Worm (Caenorhabditis elegans) whole organism, L4 larva: ENCODE results near the gene chs-2.
A peak's percentile ranks its signal among the peaks of the same experiment; 100 is the strongest.

Source experiments
- F10B5.3 ChIP-seq: sonication (generic microtip); optimal IDR thresholded peaks from 2 replicates; lab custom pipeline; 2016; ENCODE audit warnings: mild to moderate bottlenecking, missing genetic modification characterization, missing compliant biosample characterization
- F26F4.8 ChIP-seq: fragments of 200-800 bp; sonication (Bioruptor generic); conservative IDR thresholded peaks from 2 replicates; pipeline ENCODE4 v1.3.6; 2022; ENCODE audit warnings: missing genetic modification characterization, missing compliant biosample characterization
- F37D6.2 ChIP-seq: sonication (generic microtip); optimal IDR thresholded peaks from 2 replicates; lab custom pipeline; 2016; ENCODE audit warnings: mild to moderate bottlenecking, missing genetic modification characterization, missing compliant biosample characterization
- F44E2.7 ChIP-seq: fragments of 200-800 bp; sonication (Bioruptor generic); IDR thresholded peaks from 2 replicates; pipeline ENCODE4 v2.1.2; 2022; ENCODE audit warnings: missing genetic modification characterization, missing compliant biosample characterization
- T20F7.1 ChIP-seq: fragments of 200-800 bp; sonication (Bioruptor generic); optimal IDR thresholded peaks from 2 replicates; lab custom pipeline; 2018; ENCODE audit warnings: mild to moderate bottlenecking, missing genetic modification characterization, missing compliant biosample characterization
- T26A8.4 ChIP-seq: fragments of 200-800 bp; sonication (Bioruptor generic); IDR thresholded peaks from 2 replicates; pipeline ENCODE4 v1.3.6; 2022; ENCODE audit warnings: missing genetic modification characterization, missing compliant biosample characterization
- Y5F2A.4 ChIP-seq: fragments of 200-800 bp; sonication (Bioruptor generic); optimal IDR thresholded peaks from 2 replicates; lab custom pipeline; 2018; ENCODE audit warnings: mild to moderate bottlenecking, missing genetic modification characterization, missing compliant biosample characterization
- ZK546.5 ChIP-seq, 2 experiments: sonication (generic microtip); optimal IDR thresholded peaks; 2 replicates each; lab custom pipeline; 2017; ENCODE audit warnings: missing biosample characterization in 2 of 2, missing genetic modification characterization in 2 of 2
- arid-1 ChIP-seq: fragments of 200-800 bp; sonication (Bioruptor generic); conservative IDR thresholded peaks from 2 replicates; pipeline ENCODE4 v1.3.6; 2022; ENCODE audit warnings: missing genetic modification reagents, missing genetic modification characterization, missing compliant biosample characterization
- attf-4 ChIP-seq: sonication (generic microtip); optimal IDR thresholded peaks from 3 replicates; lab custom pipeline; 2017; ENCODE audit warnings: missing biosample characterization, missing genetic modification characterization
- ceh-32 ChIP-seq: sonication (generic microtip); optimal IDR thresholded peaks from 2 replicates; lab custom pipeline; 2016; ENCODE audit warnings: mild to moderate bottlenecking, missing genetic modification characterization, missing compliant biosample characterization; ENCODE audit not compliant: poor library complexity
- ceh-82 ChIP-seq: sonication (generic microtip); optimal IDR thresholded peaks from 2 replicates; lab custom pipeline; 2017; ENCODE audit warnings: missing biosample characterization, missing genetic modification characterization
- daf-16 ChIP-seq, 3 experiments: sonication (generic microtip); optimal IDR thresholded peaks; 2 replicates each; lab custom pipeline; 2016 to 2017; ENCODE audit warnings: missing genetic modification characterization in 3 of 3, missing genetic modification reagents in 3 of 3, mild to moderate bottlenecking in 2 of 3, missing compliant biosample characterization in 2 of 3, missing biosample characterization in 1 of 3, moderate library complexity in 1 of 3
- daf-8 ChIP-seq: fragments of 200-800 bp; sonication (Bioruptor generic); IDR thresholded peaks from 2 replicates; pipeline ENCODE4 v1.3.6; 2022; ENCODE audit warnings: missing genetic modification characterization, missing compliant biosample characterization
- dmd-8 ChIP-seq: fragments of 200-800 bp; sonication (Bioruptor generic); IDR thresholded peaks from 2 replicates; pipeline ENCODE4 v1.3.6; 2022; ENCODE audit warnings: missing genetic modification characterization, missing compliant biosample characterization
- duxl-1 ChIP-seq: sonication (generic microtip); optimal IDR thresholded peaks from 2 replicates; lab custom pipeline; 2016; ENCODE audit warnings: mild to moderate bottlenecking, missing genetic modification characterization, moderate library complexity, missing compliant biosample characterization; ENCODE audit not compliant: poor library complexity
- egl-43 ChIP-seq: fragments of 200-800 bp; sonication (Bioruptor generic); IDR thresholded peaks from 2 replicates; pipeline ENCODE4 v1.3.6; 2022; ENCODE audit warnings: missing genetic modification reagents, missing genetic modification characterization, missing compliant biosample characterization
- fkh-10 ChIP-seq: fragments of 150-350 bp; optimal IDR thresholded peaks from 2 replicates; lab custom pipeline; 2014; ENCODE audit warnings: missing biosample characterization, missing genetic modification reagents, missing genetic modification characterization
- gei-8 ChIP-seq: fragments of 200-800 bp; sonication (Bioruptor generic); optimal IDR thresholded peaks from 2 replicates; lab custom pipeline; 2018; ENCODE audit warnings: mild to moderate bottlenecking, missing genetic modification characterization, missing compliant biosample characterization
- hlh-30 ChIP-seq: sonication (generic microtip); optimal IDR thresholded peaks from 2 replicates; lab custom pipeline; 2017; ENCODE audit warnings: antibody characterized with exemption, mild to moderate bottlenecking, missing genetic modification characterization, missing compliant biosample characterization; ENCODE audit not compliant: insufficient read depth
- lim-7 ChIP-seq: fragments of 200-800 bp; sonication (Bioruptor generic); IDR thresholded peaks from 2 replicates; pipeline ENCODE4 v1.3.6; 2022; ENCODE audit warnings: missing genetic modification characterization, missing compliant biosample characterization
- lin-15B ChIP-seq: fragments of 150-350 bp; sonication (generic microtip); optimal IDR thresholded peaks from 3 replicates; lab custom pipeline; 2014; ENCODE audit warnings: missing biosample characterization, missing genetic modification characterization
- lin-29 ChIP-seq: fragments of 200-800 bp; sonication (Bioruptor generic); IDR thresholded peaks from 2 replicates; pipeline ENCODE4 v1.3.6; 2022; ENCODE audit warnings: missing genetic modification reagents, missing genetic modification characterization, missing compliant biosample characterization
- lin-38 ChIP-seq: fragments of 200-800 bp; sonication (Bioruptor generic); IDR thresholded peaks from 2 replicates; pipeline ENCODE4 v1.3.6; 2022; ENCODE audit warnings: missing genetic modification reagents, missing genetic modification characterization, missing compliant biosample characterization
- lir-3 ChIP-seq: sonication (generic microtip); optimal IDR thresholded peaks from 2 replicates; lab custom pipeline; 2016; ENCODE audit warnings: mild to moderate bottlenecking, missing genetic modification characterization, missing compliant biosample characterization
- lsy-2 ChIP-seq, 2 experiments: fragments of 150-350 bp in 1 of 2; sonication (generic microtip) in 1 of 2; optimal IDR thresholded peaks; 2 replicates each; lab custom pipeline; 2014 to 2017; ENCODE audit warnings: missing biosample characterization in 2 of 2, missing genetic modification characterization in 2 of 2
- madf-9 ChIP-seq: fragments of 200-800 bp; sonication (Bioruptor generic); conservative IDR thresholded peaks from 2 replicates; pipeline ENCODE4 v1.3.6; 2022; ENCODE audit warnings: missing genetic modification reagents, missing genetic modification characterization, missing compliant biosample characterization
- mdl-1 ChIP-seq, 2 experiments: fragments of 150-350 bp in 1 of 2; sonication (generic microtip) in 1 of 2; optimal IDR thresholded peaks; 2 replicates each; lab custom pipeline; 2014 to 2017; ENCODE audit warnings: missing biosample characterization in 2 of 2, missing genetic modification characterization in 2 of 2
- mep-1 ChIP-seq: fragments of 150-350 bp; sonication (generic microtip); optimal IDR thresholded peaks from 3 replicates; lab custom pipeline; 2014; ENCODE audit warnings: missing biosample characterization, missing genetic modification characterization
- mes-2 ChIP-seq: sonication (generic microtip); optimal IDR thresholded peaks from 2 replicates; lab custom pipeline; 2016; ENCODE audit warnings: missing genotype, mild to moderate bottlenecking, missing genetic modification characterization, missing compliant biosample characterization; ENCODE audit not compliant: poor library complexity, severe bottlenecking
- mxl-2 ChIP-seq: fragments of 200-800 bp; sonication (Bioruptor generic); conservative IDR thresholded peaks from 2 replicates; pipeline ENCODE4 v1.3.6; 2022; ENCODE audit warnings: missing genetic modification reagents, missing genetic modification characterization, missing compliant biosample characterization
- nhr-10 ChIP-seq: fragments of 150-350 bp; optimal IDR thresholded peaks from 2 replicates; lab custom pipeline; 2014; ENCODE audit warnings: missing biosample characterization, missing genetic modification characterization
- nhr-237 ChIP-seq: sonication (generic microtip); optimal IDR thresholded peaks from 2 replicates; lab custom pipeline; 2017; ENCODE audit warnings: missing biosample characterization, missing genetic modification characterization
- nhr-42 ChIP-seq: fragments of 200-800 bp; sonication (Bioruptor generic); IDR thresholded peaks from 2 replicates; pipeline ENCODE4 v1.3.6; 2022; ENCODE audit warnings: missing genetic modification characterization, missing compliant biosample characterization
- nhr-48 ChIP-seq: sonication (generic microtip); optimal IDR thresholded peaks from 2 replicates; lab custom pipeline; 2016; ENCODE audit warnings: mild to moderate bottlenecking, missing genetic modification characterization, missing compliant biosample characterization
- nhr-6 ChIP-seq: fragments of 150-350 bp; optimal IDR thresholded peaks from 2 replicates; lab custom pipeline; 2014; ENCODE audit warnings: missing biosample characterization, missing genetic modification characterization
- nhr-76 ChIP-seq: fragments of 150-350 bp; optimal IDR thresholded peaks from 2 replicates; lab custom pipeline; 2014; ENCODE audit warnings: missing biosample characterization, missing genetic modification characterization
- php-3 ChIP-seq: fragments of 200-800 bp; sonication (Bioruptor generic); IDR thresholded peaks from 2 replicates; pipeline ENCODE4 v1.3.6; 2022; ENCODE audit warnings: missing genetic modification reagents, missing genetic modification characterization, missing compliant biosample characterization
- rbr-2 ChIP-seq: sonication (generic microtip); optimal IDR thresholded peaks from 2 replicates; lab custom pipeline; 2016; ENCODE audit warnings: missing genotype, missing genetic modification characterization, missing compliant biosample characterization
- snpc-1.2 ChIP-seq: fragments of 200-800 bp; sonication (Bioruptor generic); IDR thresholded peaks from 2 replicates; pipeline ENCODE4 v1.3.6; 2022; ENCODE audit warnings: missing genetic modification reagents, missing genetic modification characterization, missing compliant biosample characterization
- unc-130 ChIP-seq: sonication (generic microtip); optimal IDR thresholded peaks from 2 replicates; lab custom pipeline; 2016; ENCODE audit warnings: missing genetic modification reagents, missing genetic modification characterization, missing compliant biosample characterization
- unc-39 ChIP-seq: sonication (generic microtip); optimal IDR thresholded peaks from 2 replicates; lab custom pipeline; 2017; ENCODE audit warnings: missing biosample characterization, missing genetic modification characterization
- vab-7 ChIP-seq: fragments of 200-800 bp; sonication (Bioruptor generic); IDR thresholded peaks from 2 replicates; pipeline ENCODE4 v1.3.6; 2022; ENCODE audit warnings: missing genetic modification reagents, missing genetic modification characterization, missing compliant biosample characterization
- zip-11 ChIP-seq: fragments of 200-800 bp; sonication (Bioruptor generic); IDR thresholded peaks from 2 replicates; pipeline ENCODE4 v1.3.6; 2022; ENCODE audit warnings: missing genetic modification characterization, missing compliant biosample characterization
- zip-2 ChIP-seq: fragments of 150-350 bp; optimal IDR thresholded peaks from 2 replicates; lab custom pipeline; 2014; ENCODE audit warnings: missing biosample characterization, missing genetic modification characterization
- ztf-7 ChIP-seq: fragments of 150-350 bp; optimal IDR thresholded peaks from 2 replicates; lab custom pipeline; 2014; ENCODE audit warnings: missing biosample characterization, missing genetic modification characterization

Gene chs-2

DNA sequence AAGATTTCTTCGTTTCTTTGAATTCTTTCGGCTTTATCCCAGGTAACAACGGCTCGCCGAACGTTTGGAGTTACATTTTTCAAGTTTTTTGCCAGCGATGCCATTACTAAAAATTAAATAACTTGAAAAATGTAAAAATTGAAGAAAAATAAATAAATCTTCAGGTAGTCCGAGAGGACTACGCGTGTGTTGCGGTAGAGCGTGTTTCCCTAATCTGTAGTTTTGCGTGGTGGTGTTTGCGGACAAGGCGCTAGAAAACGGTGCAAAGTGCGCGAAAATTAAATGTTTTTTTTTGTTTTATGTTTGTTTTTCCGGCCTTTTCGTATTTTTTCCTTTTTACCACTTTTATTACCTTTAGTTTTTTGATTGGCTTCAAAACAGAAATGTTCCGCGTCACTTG is 40.9 kb upstream of the chs-2 start, which contains the start of gene mrpl-28 (continued):
- peak in 1 of 2 experiments; percentile 21 for TF ChIP-seq mdl-1 (tag; optimal IDR thresholded peaks at IDR 0.05; lab: Kevin White, UChicago)
- peak; percentile 59 for TF ChIP-seq nhr-6 (tag; lab: Kevin White, UChicago)
- peak; percentile 88 for TF ChIP-seq T20F7.1 (GFP tag; lab: Kevin White, UChicago)
- peak; percentile 81 for TF ChIP-seq hlh-30 (tag; lab: Kevin White, UChicago)
- TF ChIP-seq lin-38 (GFP tag; lab: Robert Waterston, UW), result peak; percentile 99
- no peak for TF ChIP-seq zip-11
- no peak for TF ChIP-seq zip-2
- TF ChIP-seq php-3 (GFP tag; lab: Robert Waterston, UW), result no peak
- no peak for TF ChIP-seq ceh-82
- peak; percentile 47 for TF ChIP-seq nhr-48 (tag; lab: Kevin White, UChicago)
- peak; percentile 70 for TF ChIP-seq egl-43 (GFP tag; lab: Robert Waterston, UW)
- peak; percentile 92 for TF ChIP-seq T26A8.4 (GFP tag; lab: Robert Waterston, UW)
- TF ChIP-seq lim-7 (GFP tag; lab: Robert Waterston, UW), result no peak
- peak; percentile 87 for TF ChIP-seq duxl-1 (tag; lab: Kevin White, UChicago)
- peak; percentile 90 for TF ChIP-seq rbr-2
- no peak for TF ChIP-seq unc-39 (tag; lab: Kevin White, UChicago)
- no peak for TF ChIP-seq F44E2.7
- peak; percentile 60 to 95 for TF ChIP-seq lsy-2 (tag; optimal IDR thresholded peaks at IDR 0.05; lab: Kevin White, UChicago)
- TF ChIP-seq arid-1 (GFP tag; lab: Robert Waterston, UW), result peak; percentile 78
- TF ChIP-seq lir-3 (tag; lab: Kevin White, UChicago), result no peak
- 0 out of 2 replicates have a peak, but pooled peaks have one; percentile 16 for TF ChIP-seq snpc-1.2 (GFP tag; lab: Robert Waterston, UW)
- no peak for TF ChIP-seq F26F4.8 (GFP tag; lab: Robert Waterston, UW)
- TF ChIP-seq unc-130 (GFP tag; lab: Kevin White, UChicago), result peak; percentile 33
- TF ChIP-seq attf-4 (tag; lab: Kevin White, UChicago), result no peak
- no peak for TF ChIP-seq gei-8 (GFP tag; lab: Kevin White, UChicago)
- TF ChIP-seq nhr-10 (tag; lab: Kevin White, UChicago), result no peak
- TF ChIP-seq nhr-42 (GFP tag; lab: Robert Waterston, UW), result peak; percentile 53; the same call in 1 of the 2 replicates
- 0 out of 2 replicates have a peak, but pooled peaks have one; percentile 19 for TF ChIP-seq vab-7 (GFP tag; lab: Robert Waterston, UW)
- peak; percentile 77 for TF ChIP-seq F10B5.3 (tag; lab: Kevin White, UChicago)
- no peak for TF ChIP-seq nhr-237 (tag; lab: Kevin White, UChicago)
- peak; percentile 9 for TF ChIP-seq Y5F2A.4 (GFP tag; lab: Kevin White, UChicago)
- peak; percentile 89 for TF ChIP-seq mep-1
- TF ChIP-seq lin-29 (GFP tag; lab: Robert Waterston, UW), result 0 out of 2 replicates have a peak, but pooled peaks have one; percentile 47
- peak; percentile 74 for TF ChIP-seq F37D6.2 (tag; lab: Kevin White, UChicago)
- peak; percentile 45 for TF ChIP-seq ceh-32 (tag; lab: Kevin White, UChicago)
- TF ChIP-seq nhr-76, result no peak
- no peak for TF ChIP-seq dmd-8 (GFP tag; lab: Robert Waterston, UW)
- TF ChIP-seq madf-9 (GFP tag; lab: Robert Waterston, UW), result 0 out of 2 replicates have a peak, but pooled peaks have one; percentile 49
- TF ChIP-seq mes-2 (tag; lab: Kevin White, UChicago), result peak; percentile 94
- no peak for TF ChIP-seq mxl-2
- peak; percentile 19 to 35 for TF ChIP-seq daf-16 (GFP tag; optimal IDR thresholded peaks at IDR 0.05; lab: Kevin White, UChicago)
- peak; percentile 48 for TF ChIP-seq daf-16 (tag; optimal IDR thresholded peaks at IDR 0.05; lab: Kevin White, UChicago)
- peak; percentile 48 for TF ChIP-seq ztf-7
- TF ChIP-seq lin-15B (tag; lab: Kevin White, UChicago), result peak; percentile 87
- no peak for TF ChIP-seq daf-8 (GFP tag; lab: Robert Waterston, UW)
- TF ChIP-seq ZK546.5 (tag; optimal IDR thresholded peaks at IDR 0.05; lab: Kevin White, UChicago), result no peak
- peak; percentile 78 for TF ChIP-seq fkh-10 (GFP tag; lab: Kevin White, UChicago)
